Fruit fly (Drosophila melanogaster): ENCODE measurements around the gene tkv.

The tkv gene

DNA sequence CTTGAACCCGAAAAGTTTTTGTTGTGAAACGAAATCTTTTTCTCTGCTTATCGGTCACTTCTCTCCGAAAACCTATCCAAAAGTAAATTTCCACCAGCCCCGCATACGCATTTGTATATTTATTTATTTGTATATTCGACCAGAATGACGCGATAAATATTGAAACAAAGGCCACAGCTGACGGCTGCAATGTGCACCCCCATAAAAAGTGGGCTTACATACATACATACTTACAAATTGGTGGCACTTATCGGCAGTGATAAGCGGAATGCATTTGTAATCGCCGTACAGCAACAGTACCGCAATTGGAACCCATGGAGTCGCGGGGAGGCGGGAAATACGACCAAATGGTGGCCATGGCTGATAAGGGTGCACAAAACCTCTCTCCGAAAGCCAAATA, 20.0 kb upstream of the tkv start:
- TF ChIP-seq Mio (GFP tag; optimal IDR thresholded peaks at IDR 0.05): no peak
- TF ChIP-seq woc (GFP tag; optimal IDR thresholded peaks at IDR 0.05): no peak
- peak; percentile 47 for TF ChIP-seq Hnf4 (GFP tag; optimal IDR thresholded peaks at IDR 0.05)
- TF ChIP-seq Rel (GFP tag; optimal IDR thresholded peaks at IDR 0.05): peak; percentile 21
- peak; percentile 92 for TF ChIP-seq Rel (tag; optimal IDR thresholded peaks at IDR 0.05)
- TF ChIP-seq Hr78 (GFP tag; optimal IDR thresholded peaks at IDR 0.05): no peak
- peak; percentile 43 for TF ChIP-seq h (GFP tag; optimal IDR thresholded peaks at IDR 0.05)
- TF ChIP-seq br (GFP tag; optimal IDR thresholded peaks at IDR 0.05): peak; percentile 30
- TF ChIP-seq Hr83 (GFP tag; optimal IDR thresholded peaks at IDR 0.05; ENCODE audit: poor library complexity, severe bottlenecking): peak; percentile 39
- no peak for TF ChIP-seq Sp1 (GFP tag; optimal IDR thresholded peaks at IDR 0.05)
- peak; percentile 51 for TF ChIP-seq Jra (GFP tag; optimal IDR thresholded peaks at IDR 0.05)
- peak; percentile 76 for TF ChIP-seq CrebA (GFP tag; optimal IDR thresholded peaks at IDR 0.05; ENCODE audit: borderline replicate concordance)

DNA sequence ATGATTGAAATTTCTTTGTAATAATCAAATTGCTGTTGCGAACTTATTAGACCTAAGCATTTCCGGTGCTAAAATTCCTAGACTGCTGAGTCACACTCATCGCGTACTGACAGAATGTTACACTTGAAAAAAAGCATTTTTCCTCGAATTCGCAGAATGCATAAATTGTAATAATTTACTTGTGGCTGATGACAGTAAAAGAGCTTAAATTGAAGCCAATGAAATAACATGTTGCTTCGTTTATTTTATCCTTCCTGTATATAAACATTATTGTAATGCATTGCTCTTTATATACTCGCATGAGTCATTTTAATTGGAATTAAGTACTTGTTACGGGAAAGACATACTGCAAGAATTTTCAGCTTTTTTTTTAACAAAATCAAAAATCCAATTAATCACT, 19.3 kb upstream of the tkv start:
- no peak for TF ChIP-seq woc (GFP tag; optimal IDR thresholded peaks at IDR 0.05)
- no peak for TF ChIP-seq CrebA (GFP tag; optimal IDR thresholded peaks at IDR 0.05; ENCODE audit: borderline replicate concordance)
- no peak for TF ChIP-seq dsf (GFP tag; optimal IDR thresholded peaks at IDR 0.05; ENCODE audit: borderline replicate concordance)
- TF ChIP-seq h (GFP tag; optimal IDR thresholded peaks at IDR 0.05): peak; percentile 15
- TF ChIP-seq OdsH (GFP tag; optimal IDR thresholded peaks at IDR 0.05): no peak
- peak; percentile 43 for TF ChIP-seq tai (GFP tag; optimal IDR thresholded peaks at IDR 0.05)
- no peak for TF ChIP-seq GATAd (GFP tag; optimal IDR thresholded peaks at IDR 0.05)
- TF ChIP-seq Dif (GFP tag; optimal IDR thresholded peaks at IDR 0.05; ENCODE audit: partially characterized antibody): no peak
- TF ChIP-seq Sp1 (GFP tag; optimal IDR thresholded peaks at IDR 0.05): no peak
- no peak for TF ChIP-seq Mio (GFP tag; optimal IDR thresholded peaks at IDR 0.05)
- no peak for TF ChIP-seq CG32264 (GFP tag; optimal IDR thresholded peaks at IDR 0.05)
- peak; percentile 21 for TF ChIP-seq rgr (GFP tag; optimal IDR thresholded peaks at IDR 0.05)
- TF ChIP-seq usp (GFP tag; optimal IDR thresholded peaks at IDR 0.05): no peak
- no peak for TF ChIP-seq Abd-B (GFP tag; optimal IDR thresholded peaks at IDR 0.05)
- peak; percentile 33 for TF ChIP-seq HLH106 (tag; optimal IDR thresholded peaks at IDR 0.05)
- no peak for TF ChIP-seq fru (GFP tag; optimal IDR thresholded peaks at IDR 0.05)
- TF ChIP-seq foxo (GFP tag; optimal IDR thresholded peaks at IDR 0.05): peak in 1 of 2 experiments; percentile 31
- TF ChIP-seq Rel (GFP tag; optimal IDR thresholded peaks at IDR 0.05): no peak
- no peak for TF ChIP-seq Rel (tag; optimal IDR thresholded peaks at IDR 0.05)
- TF ChIP-seq psq (GFP tag; optimal IDR thresholded peaks at IDR 0.05): no peak
- no peak for TF ChIP-seq dmrt93B (GFP tag; optimal IDR thresholded peaks at IDR 0.05)
- TF ChIP-seq br (GFP tag; optimal IDR thresholded peaks at IDR 0.05): no peak

DNA sequence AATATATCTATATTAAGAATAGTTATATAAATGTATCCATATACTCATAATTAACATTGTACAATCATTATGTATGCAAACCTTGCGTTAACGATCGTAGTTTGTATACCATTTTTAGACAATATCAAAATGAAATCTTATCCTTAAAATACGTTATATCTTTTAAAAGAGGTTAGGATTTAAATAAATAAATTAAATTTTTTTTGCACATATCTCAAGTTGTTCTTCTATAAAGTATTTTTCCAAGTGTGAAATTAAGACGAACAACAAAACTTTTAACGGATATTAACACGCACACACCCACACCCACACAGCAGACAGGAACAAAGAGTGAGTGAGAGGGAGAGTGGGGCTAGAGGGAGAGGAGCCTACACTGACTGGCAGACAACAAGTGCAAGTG, 18.7 kb upstream of the tkv start:
- TF ChIP-seq Mio (GFP tag; optimal IDR thresholded peaks at IDR 0.05) (no peak), OdsH (GFP tag; optimal IDR thresholded peaks at IDR 0.05) (peak; percentile 37), sv (GFP tag; optimal IDR thresholded peaks at IDR 0.05) (no peak), brk (GFP tag; optimal IDR thresholded peaks at IDR 0.05) (no peak), jim (GFP tag; optimal IDR thresholded peaks at IDR 0.05) (no peak), Hr83 (GFP tag; optimal IDR thresholded peaks at IDR 0.05; ENCODE audit: poor library complexity, severe bottlenecking) (no peak), GATAd (GFP tag; optimal IDR thresholded peaks at IDR 0.05) (no peak), HLH106 (tag; optimal IDR thresholded peaks at IDR 0.05) (peak; percentile 15), pan (optimal IDR thresholded peaks at IDR 0.05) (no peak), Myc (optimal IDR thresholded peaks at IDR 0.05) (no peak), Rel (GFP tag; optimal IDR thresholded peaks at IDR 0.05) (no peak), Rel (tag; optimal IDR thresholded peaks at IDR 0.05) (no peak), fru (GFP tag; optimal IDR thresholded peaks at IDR 0.05) (peak; percentile 33), usp (GFP tag; optimal IDR thresholded peaks at IDR 0.05) (no peak), dmrt93B (GFP tag; optimal IDR thresholded peaks at IDR 0.05) (no peak), dl (GFP tag; optimal IDR thresholded peaks at IDR 0.05; ENCODE audit: insufficient read depth in 1 of 2, partially characterized antibody in 2 of 2) (no peak), Hnf4 (GFP tag; optimal IDR thresholded peaks at IDR 0.05) (no peak), foxo (GFP tag; optimal IDR thresholded peaks at IDR 0.05) (peak in 1 of 2 experiments; percentile 29), h (GFP tag; optimal IDR thresholded peaks at IDR 0.05) (peak; percentile 9), CG9705 (GFP tag; optimal IDR thresholded peaks at IDR 0.05) (no peak), N (GFP tag; optimal IDR thresholded peaks at IDR 0.05) (no peak), psq (GFP tag; optimal IDR thresholded peaks at IDR 0.05) (peak; percentile 1), dsf (GFP tag; optimal IDR thresholded peaks at IDR 0.05; ENCODE audit: borderline replicate concordance) (no peak), Dif (GFP tag; optimal IDR thresholded peaks at IDR 0.05; ENCODE audit: partially characterized antibody) (no peak), Dfd (GFP tag; optimal IDR thresholded peaks at IDR 0.05) (no peak), br (GFP tag; optimal IDR thresholded peaks at IDR 0.05) (no peak), tai (GFP tag; optimal IDR thresholded peaks at IDR 0.05) (no peak), woc (GFP tag; optimal IDR thresholded peaks at IDR 0.05) (no peak), Sp1 (GFP tag; optimal IDR thresholded peaks at IDR 0.05) (peak; percentile 58), rgr (GFP tag; optimal IDR thresholded peaks at IDR 0.05) (peak; percentile 9), sage (GFP tag; optimal IDR thresholded peaks at IDR 0.05) (no peak), Hr78 (GFP tag; optimal IDR thresholded peaks at IDR 0.05) (no peak), Jra (GFP tag; optimal IDR thresholded peaks at IDR 0.05) (no peak)
